Fruit fly (Drosophila melanogaster) whole organism, embryonic: ENCODE results near the gene Galphai.

Experiments used
- CG11723 ChIP-seq: fragments of 200-800 bp; sonication (Bioruptor generic); optimal IDR thresholded peaks from 2 replicates; lab custom pipeline; 2017; ENCODE audit warnings: missing biosample characterization, mild to moderate bottlenecking, missing genetic modification characterization
- CG13894 ChIP-seq: fragments of 200-800 bp; sonication (Bioruptor generic); optimal IDR thresholded peaks from 3 replicates; lab custom pipeline; 2018; ENCODE audit warnings: missing biosample characterization, mild to moderate bottlenecking, missing genetic modification characterization, moderate library complexity
- CG14441 ChIP-seq: fragments of 200-800 bp; sonication (Bioruptor generic); IDR thresholded peaks from 2 replicates; pipeline ENCODE4 v1.3.6; 2022; ENCODE audit warnings: missing biosample characterization, missing genetic modification characterization
- CG1529 ChIP-seq: fragments of 200-800 bp; sonication (Bioruptor generic); optimal IDR thresholded peaks from 3 replicates; lab custom pipeline; 2018; ENCODE audit warnings: missing biosample characterization, missing genetic modification characterization
- CG1647 ChIP-seq: fragments of 200-800 bp; sonication (Bioruptor generic); optimal IDR thresholded peaks from 3 replicates; lab custom pipeline; 2016; ENCODE audit warnings: missing biosample characterization, missing genetic modification characterization
- CG17802 ChIP-seq: fragments of 200-800 bp; sonication (Bioruptor generic); optimal IDR thresholded peaks from 2 replicates; lab custom pipeline; 2018; ENCODE audit warnings: missing biosample characterization, mild to moderate bottlenecking, missing genetic modification characterization, moderate library complexity
- CG31388 ChIP-seq: fragments of 200-800 bp; sonication (Bioruptor generic); optimal IDR thresholded peaks from 2 replicates; lab custom pipeline; 2016; ENCODE audit warnings: missing biosample characterization, missing genetic modification characterization
- CG32532 ChIP-seq: fragments of 200-800 bp; sonication (Bioruptor generic); IDR thresholded peaks from 2 replicates; pipeline ENCODE4 v1.3.6; 2022; ENCODE audit warnings: missing biosample characterization, missing genetic modification characterization
- CG42726 ChIP-seq: fragments of 200-800 bp; sonication (Bioruptor generic); IDR thresholded peaks from 2 replicates; pipeline ENCODE4 v1.3.6; 2022; ENCODE audit warnings: missing biosample characterization, missing genetic modification characterization; ENCODE audit not compliant: partially characterized antibody
- CG4617 ChIP-seq: fragments of 200-800 bp; sonication (Bioruptor generic); optimal IDR thresholded peaks from 3 replicates; lab custom pipeline; 2016; ENCODE audit warnings: missing biosample characterization, missing genetic modification characterization, borderline replicate concordance
- CG6175 ChIP-seq: fragments of 200-800 bp; sonication (Bioruptor generic); IDR thresholded peaks from 3 replicates; pipeline ENCODE4 v1.3.6; 2022; ENCODE audit warnings: missing biosample characterization, missing genetic modification characterization
- CG7372 ChIP-seq: fragments of 200-800 bp; sonication (Bioruptor generic); IDR thresholded peaks from 2 replicates; pipeline ENCODE4 v1.3.6; 2022; ENCODE audit warnings: missing biosample characterization, missing genetic modification characterization
- CG8290 ChIP-seq, 3 experiments: fragments of 200-800 bp; sonication (Bioruptor generic); optimal IDR thresholded peaks; 2 replicates each; lab custom pipeline; 2016 to 2019; ENCODE audit warnings: missing biosample characterization in 3 of 3, missing genetic modification characterization in 3 of 3, mild to moderate bottlenecking in 2 of 3, moderate library complexity in 1 of 3
- CkIIα-i1 ChIP-seq: fragments of 200-800 bp; sonication (Bioruptor generic); IDR thresholded peaks from 2 replicates; pipeline ENCODE4 v1.3.6; 2022; ENCODE audit warnings: missing biosample characterization, missing genetic modification characterization
- CoRest ChIP-seq: fragments of 200-800 bp; sonication (Bioruptor generic); optimal IDR thresholded peaks from 3 replicates; lab custom pipeline; 2018; ENCODE audit warnings: missing biosample characterization, mild to moderate bottlenecking, missing genetic modification characterization, moderate library complexity
- Deaf1 ChIP-seq: fragments of 200-800 bp; optimal IDR thresholded peaks from 3 replicates; lab custom pipeline; 2019; ENCODE audit warnings: missing biosample characterization, mild to moderate bottlenecking, missing genetic modification characterization, moderate library complexity
- Doc3 ChIP-seq: fragments of 200-800 bp; sonication (Bioruptor generic); IDR thresholded peaks from 3 replicates; pipeline ENCODE4 v1.3.6; 2022; ENCODE audit warnings: missing biosample characterization, missing genetic modification characterization; ENCODE audit not compliant: partially characterized antibody
- Dp ChIP-seq: fragments of 200-800 bp; sonication (Bioruptor generic); optimal IDR thresholded peaks from 2 replicates; lab custom pipeline; 2018; ENCODE audit warnings: missing biosample characterization, mild to moderate bottlenecking, missing genetic modification characterization, moderate library complexity
- H15 ChIP-seq: fragments of 200-800 bp; sonication (Bioruptor generic); IDR thresholded peaks from 3 replicates; pipeline ENCODE4 v1.3.6; 2022; ENCODE audit warnings: missing biosample characterization, missing genetic modification characterization
- HHEX ChIP-seq: fragments of 200-800 bp; sonication (Bioruptor generic); optimal IDR thresholded peaks from 3 replicates; lab custom pipeline; 2017; ENCODE audit warnings: missing biosample characterization, mild to moderate bottlenecking, missing genetic modification characterization, missing genetic modification reagents
- HLHmδ ChIP-seq: fragments of 200-800 bp; sonication (Bioruptor generic); optimal IDR thresholded peaks from 2 replicates; lab custom pipeline; 2018; ENCODE audit warnings: missing biosample characterization, mild to moderate bottlenecking, missing genetic modification characterization, moderate library complexity
- Hr39 ChIP-seq: fragments of >200 bp; optimal IDR thresholded peaks from 2 replicates; lab custom pipeline; 2017
- Hr78 ChIP-seq, 2 experiments: fragments of 200-800 bp in 1 of 2; fragments of >200 bp in 1 of 2; sonication (Bioruptor generic) in 1 of 2; optimal IDR thresholded peaks; 2 replicates each; lab custom pipeline; 2017 to 2019; ENCODE audit warnings: missing biosample characterization in 2 of 2, missing genetic modification characterization in 2 of 2, mild to moderate bottlenecking in 1 of 2, moderate library complexity in 1 of 2
- Jarid2 ChIP-seq: fragments of 200-800 bp; sonication (Bioruptor generic); optimal IDR thresholded peaks from 3 replicates; lab custom pipeline; 2017; ENCODE audit warnings: mild to moderate bottlenecking, missing biosample characterization, missing genetic modification reagents, missing genetic modification characterization
- Lhr ChIP-seq: fragments of 200-800 bp; sonication (Bioruptor generic); optimal IDR thresholded peaks from 3 replicates; lab custom pipeline; 2017; ENCODE audit warnings: mild to moderate bottlenecking, missing biosample characterization, missing genetic modification reagents, missing genetic modification characterization
- Med ChIP-seq: fragments of 200-800 bp; sonication (Bioruptor generic); peaks from one replicate; lab custom pipeline; 2016; ENCODE audit warnings: missing biosample characterization, missing genetic modification characterization, mild to moderate bottlenecking, inconsistent platforms, moderate library complexity
- Meics ChIP-seq: fragments of 200-800 bp; sonication (Bioruptor generic); optimal IDR thresholded peaks from 2 replicates; lab custom pipeline; 2017; ENCODE audit warnings: missing biosample characterization, mild to moderate bottlenecking, missing genetic modification characterization
- NFAT ChIP-seq: fragments of 200-800 bp; sonication (Bioruptor generic); IDR thresholded peaks from 2 replicates; pipeline ENCODE4 v1.3.6; 2022; ENCODE audit warnings: missing biosample characterization, missing genetic modification characterization
- Oaz ChIP-seq: fragments of 200-800 bp; sonication (Bioruptor generic); IDR thresholded peaks from 2 replicates; pipeline ENCODE4 v1.3.6; 2022; ENCODE audit warnings: missing biosample characterization, missing genetic modification characterization
- Poxn ChIP-seq: fragments of 200-800 bp; sonication (Bioruptor generic); IDR thresholded peaks from 2 replicates; pipeline ENCODE4 v1.3.6; 2022; ENCODE audit warnings: missing biosample characterization, missing genetic modification characterization
- Xrp1 ChIP-seq: fragments of 200-800 bp; sonication (Bioruptor generic); IDR thresholded peaks from 2 replicates; pipeline ENCODE4 v1.3.6; 2022; ENCODE audit warnings: missing biosample characterization, missing genetic modification characterization
- chinmo ChIP-seq: fragments of 200-800 bp; sonication (Bioruptor generic); IDR thresholded peaks from 4 replicates; pipeline ENCODE4 v1.3.6; 2022; ENCODE audit warnings: missing biosample characterization, missing genetic modification characterization; ENCODE audit not compliant: partially characterized antibody
- dpn ChIP-seq, 2 experiments: fragments of 200-800 bp; sonication (Bioruptor generic); optimal IDR thresholded peaks; 3 replicates each; lab custom pipeline; 2016; ENCODE audit warnings: missing biosample characterization in 2 of 2, missing genetic modification characterization in 2 of 2
- dysf ChIP-seq: fragments of 200-800 bp; sonication (Bioruptor generic); IDR thresholded peaks from 3 replicates; pipeline ENCODE4 v1.3.6; 2022; ENCODE audit warnings: missing biosample characterization, missing genetic modification characterization
- en ChIP-seq: fragments of 200-800 bp; sonication (Bioruptor generic); optimal IDR thresholded peaks from 2 replicates; lab custom pipeline; 2016; ENCODE audit warnings: missing biosample characterization, missing genetic modification characterization
- fd3F ChIP-seq: fragments of 200-800 bp; sonication (Bioruptor generic); optimal IDR thresholded peaks from 2 replicates; lab custom pipeline; 2018; ENCODE audit warnings: missing biosample characterization, mild to moderate bottlenecking, missing genetic modification characterization, moderate library complexity
- gem ChIP-seq: fragments of 200-800 bp; sonication (Bioruptor generic); optimal IDR thresholded peaks from 2 replicates; lab custom pipeline; 2019; ENCODE audit warnings: missing biosample characterization, mild to moderate bottlenecking, missing genetic modification characterization, moderate library complexity
- gfzf ChIP-seq: fragments of 200-800 bp; sonication (Bioruptor generic); optimal IDR thresholded peaks from 2 replicates; lab custom pipeline; 2016; ENCODE audit warnings: missing biosample characterization, mild to moderate bottlenecking, missing genetic modification characterization, moderate library complexity
- klu ChIP-seq: fragments of 200-800 bp; sonication (Bioruptor generic); IDR thresholded peaks from 2 replicates; pipeline ENCODE4 v1.3.6; 2022; ENCODE audit warnings: missing biosample characterization, missing genetic modification characterization
- lab ChIP-seq: fragments of 200-800 bp; sonication (Bioruptor generic); optimal IDR thresholded peaks from 3 replicates; lab custom pipeline; 2017; ENCODE audit warnings: missing biosample characterization, missing genetic modification characterization, mild to moderate bottlenecking, moderate library complexity, missing genetic modification reagents
- lmd ChIP-seq: fragments of 200-800 bp; sonication (Bioruptor generic); IDR thresholded peaks from 2 replicates; pipeline ENCODE4 v1.3.6; 2022; ENCODE audit warnings: missing biosample characterization, missing genetic modification characterization
- onecut ChIP-seq: fragments of 200-800 bp; sonication (Bioruptor generic); IDR thresholded peaks from 2 replicates; pipeline ENCODE4 v1.3.6; 2022; ENCODE audit warnings: missing biosample characterization, missing genetic modification characterization
- sna ChIP-seq: fragments of 200-800 bp; sonication (Bioruptor generic); IDR thresholded peaks from 2 replicates; pipeline ENCODE4 v1.3.6; 2022; ENCODE audit warnings: missing biosample characterization, missing genetic modification characterization; ENCODE audit not compliant: partially characterized antibody
- sqz ChIP-seq: fragments of 200-800 bp; sonication (Bioruptor generic); optimal IDR thresholded peaks from 3 replicates; lab custom pipeline; 2018; ENCODE audit warnings: missing biosample characterization, mild to moderate bottlenecking, missing genetic modification characterization
- tin ChIP-seq: fragments of 200-800 bp; sonication (Bioruptor generic); optimal IDR thresholded peaks from 3 replicates; lab custom pipeline; 2016; ENCODE audit warnings: missing biosample characterization, missing genetic modification characterization
- toy ChIP-seq: fragments of 200-800 bp; sonication (Bioruptor generic); IDR thresholded peaks from 2 replicates; pipeline ENCODE4 v1.3.6; 2022; ENCODE audit warnings: missing biosample characterization, missing genetic modification characterization
- yki ChIP-seq: fragments of >200 bp; optimal IDR thresholded peaks from 3 replicates; lab custom pipeline; 2018
- zen2 ChIP-seq: fragments of 200-800 bp; sonication (Bioruptor generic); IDR thresholded peaks from 3 replicates; pipeline ENCODE4 v1.3.6; 2022; ENCODE audit warnings: missing biosample characterization, missing genetic modification characterization; ENCODE audit not compliant: partially characterized antibody
- zfh2 ChIP-seq: fragments of 200-800 bp; sonication (Bioruptor generic); optimal IDR thresholded peaks from 2 replicates; lab custom pipeline; 2016; ENCODE audit warnings: missing biosample characterization, missing genetic modification characterization

Galphai gene

dm6 chr3L:6964488-6965152 lies 15.2 kb downstream of the Galphai start, which contains the start of gene sgl (continued):
- TF ChIP-seq H15 (GFP tag; lab: Robert Waterston, UW), result no peak
- TF ChIP-seq CG42726, result peak; percentile 82
- no peak for TF ChIP-seq Poxn
- no peak for TF ChIP-seq Hr39 (lab: Kevin White, UChicago)
- no peak for TF ChIP-seq yki (lab: Kevin White, UChicago)
- peak in 1 of 2 experiments; percentile 42 for TF ChIP-seq dpn (GFP tag; optimal IDR thresholded peaks at IDR 0.05; lab: Kevin White, UChicago)
- no peak for TF ChIP-seq Oaz (GFP tag; lab: Robert Waterston, UW)
- TF ChIP-seq CG1529 (GFP tag; lab: Kevin White, UChicago), result no peak
- TF ChIP-seq Meics (GFP tag; lab: Kevin White, UChicago), result peak; percentile 2
- TF ChIP-seq Hr78 (GFP tag; optimal IDR thresholded peaks at IDR 0.05; lab: Kevin White, UChicago), result no peak
- TF ChIP-seq klu (GFP tag; lab: Robert Waterston, UW), result no peak
- peak; percentile 98 for TF ChIP-seq Lhr (GFP tag; lab: Kevin White, UChicago)
- TF ChIP-seq Xrp1 (GFP tag; lab: Robert Waterston, UW), result peak; percentile 14; the same call in 1 of the 2 replicates
- 0 out of 2 replicates have a peak, but pooled peaks have one; percentile 18 for TF ChIP-seq CG14441
- peak; percentile 95 for TF ChIP-seq gfzf (GFP tag; lab: Kevin White, UChicago)
- TF ChIP-seq sna (GFP tag; lab: Robert Waterston, UW), result peak; percentile 50; the same call in 1 of the 2 replicates
- TF ChIP-seq gem (tag; lab: Kevin White, UChicago), result no peak
- TF ChIP-seq Doc3 (GFP tag; lab: Robert Waterston, UW), result peak; percentile 43; the same call in 1 of the 3 replicates
- no peak for TF ChIP-seq en (GFP tag; lab: Kevin White, UChicago)
- TF ChIP-seq zfh2 (GFP tag; lab: Kevin White, UChicago), result no peak
- no peak for TF ChIP-seq fd3F (GFP tag; lab: Kevin White, UChicago)
- no peak for TF ChIP-seq CG31388 (GFP tag; lab: Kevin White, UChicago)
- TF ChIP-seq CoRest (tag; lab: Kevin White, UChicago), result peak; percentile 29
- TF ChIP-seq Dp (GFP tag; lab: Kevin White, UChicago), result peak; percentile 66
- peak; percentile 100 for TF ChIP-seq Jarid2 (GFP tag; lab: Kevin White, UChicago)
- peak; percentile 73 for TF ChIP-seq onecut (GFP tag; lab: Robert Waterston, UW)
- TF ChIP-seq toy (GFP tag; lab: Robert Waterston, UW), result no peak
- TF ChIP-seq CG11723, result peak; percentile 43
- TF ChIP-seq dysf (GFP tag; lab: Robert Waterston, UW), result 0 out of 3 replicates have a peak, but pooled peaks have one; percentile 10
- no peak for TF ChIP-seq CG17802 (tag; lab: Kevin White, UChicago)
- TF ChIP-seq CG13894 (tag; lab: Kevin White, UChicago), result peak; percentile 73
- no peak for TF ChIP-seq CG7372 (GFP tag; lab: Robert Waterston, UW)
- no peak for TF ChIP-seq lmd
- TF ChIP-seq Deaf1, result peak; percentile 99
- TF ChIP-seq HLHmδ (GFP tag; lab: Kevin White, UChicago), result peak; percentile 76
- TF ChIP-seq chinmo (GFP tag; lab: Robert Waterston, UW), result peak; percentile 93; the same call in 3 of the 4 replicates
- no peak for TF ChIP-seq CkIIα-i1 (GFP tag; lab: Robert Waterston, UW)
- no peak for TF ChIP-seq tin (GFP tag; lab: Kevin White, UChicago)
- TF ChIP-seq CG8290 (GFP tag; optimal IDR thresholded peaks at IDR 0.05; lab: Kevin White, UChicago), result peak; percentile 76
- TF ChIP-seq CG8290 (tag; optimal IDR thresholded peaks at IDR 0.05; lab: Kevin White, UChicago), result peak; percentile 69 to 81
- TF ChIP-seq zen2 (GFP tag; lab: Robert Waterston, UW), result no peak
- TF ChIP-seq HHEX (GFP tag; lab: Kevin White, UChicago), result peak; percentile 39
- no peak for TF ChIP-seq lab (GFP tag; lab: Kevin White, UChicago)
- TF ChIP-seq CG6175, result no peak
- TF ChIP-seq Med (GFP tag; lab: Kevin White, UChicago), result peak; percentile 91
- peak; percentile 64; the same call in 1 of the 2 replicates for TF ChIP-seq NFAT
- no peak for TF ChIP-seq CG4617 (GFP tag; lab: Kevin White, UChicago)
- peak; percentile 81 for TF ChIP-seq sqz (GFP tag; lab: Kevin White, UChicago)
- TF ChIP-seq CG1647 (GFP tag; lab: Kevin White, UChicago), result peak; percentile 5
- peak; percentile 41 for TF ChIP-seq CG32532 (GFP tag; lab: Robert Waterston, UW)
